Fruit fly (Drosophila melanogaster): ENCODE results near the gene gnu.

The gnu gene

DNA sequence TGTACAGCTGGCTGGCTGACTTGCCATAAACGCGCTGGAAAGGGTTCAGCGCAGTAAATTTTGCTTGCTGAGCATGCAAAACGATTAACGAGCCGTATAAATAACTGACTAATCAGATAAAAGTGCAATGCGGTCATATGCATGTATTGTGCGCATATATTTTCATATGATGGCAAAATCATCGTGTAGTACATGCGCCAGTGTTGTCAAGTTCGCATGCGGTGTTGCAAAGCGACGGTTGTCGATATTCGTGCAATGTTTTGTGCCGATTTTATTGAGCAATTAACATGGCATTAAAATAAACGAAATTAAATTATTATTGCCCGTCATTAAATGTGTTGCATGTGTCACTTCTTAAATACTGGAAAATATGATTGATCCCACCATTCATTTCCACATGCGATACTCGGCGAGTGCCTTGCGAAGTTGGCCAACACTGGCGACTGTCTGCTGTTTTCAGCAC, 13.0 kb downstream of the gnu start (continued):
- TF ChIP-seq CG7271 (tag; optimal IDR thresholded peaks at IDR 0.05) (no peak), CG12071 (GFP tag; optimal IDR thresholded peaks at IDR 0.05) (no peak), jing (GFP tag; optimal IDR thresholded peaks at IDR 0.05) (no peak), pfk (GFP tag; optimal IDR thresholded peaks at IDR 0.05) (no peak), kni (GFP tag; optimal IDR thresholded peaks at IDR 0.05) (no peak), Hand (GFP tag; optimal IDR thresholded peaks at IDR 0.05) (no peak), Nf-YC (tag; optimal IDR thresholded peaks at IDR 0.05) (no peak), Dad (GFP tag; optimal IDR thresholded peaks at IDR 0.05) (peak; percentile 90), hbn (GFP tag; IDR thresholded peaks at IDR 0.05; ENCODE audit: partially characterized antibody) (peak; percentile 69), ato (GFP tag; IDR thresholded peaks at IDR 0.05; ENCODE audit: partially characterized antibody) (peak; percentile 66), hth (optimal IDR thresholded peaks at IDR 0.05) (no peak), ewg (GFP tag; optimal IDR thresholded peaks at IDR 0.05) (peak; percentile 74), Atf6 (GFP tag; IDR thresholded peaks at IDR 0.05) (peak; percentile 76), h (optimal IDR thresholded peaks at IDR 0.05) (no peak), tin (GFP tag; optimal IDR thresholded peaks at IDR 0.05) (peak; percentile 86), dysf (GFP tag; IDR thresholded peaks at IDR 0.05) (peak; percentile 77), mirr (GFP tag; optimal IDR thresholded peaks at IDR 0.05) (no peak), ATbp (GFP tag; optimal IDR thresholded peaks at IDR 0.05) (peak; percentile 33), br (optimal IDR thresholded peaks at IDR 0.05) (no peak), usp (GFP tag; optimal IDR thresholded peaks at IDR 0.05) (no peak), trem (tag; optimal IDR thresholded peaks at IDR 0.05) (peak; percentile 45), Jarid2 (GFP tag; optimal IDR thresholded peaks at IDR 0.05) (no peak), her (GFP tag; optimal IDR thresholded peaks at IDR 0.05) (peak; percentile 81), CG7963 (GFP tag; IDR thresholded peaks at IDR 0.05; ENCODE audit: partially characterized antibody) (0 out of 3 replicates have a peak, but pooled peaks have one; percentile 61), CG8359 (GFP tag; optimal IDR thresholded peaks at IDR 0.05; ENCODE audit: borderline replicate concordance) (peak; percentile 43), CG15696 (tag; optimal IDR thresholded peaks at IDR 0.05) (peak; percentile 36), trh (GFP tag; optimal IDR thresholded peaks at IDR 0.05) (peak; percentile 53), pita (GFP tag; optimal IDR thresholded peaks at IDR 0.05) (no peak), B-H2 (GFP tag; optimal IDR thresholded peaks at IDR 0.05) (no peak), Atf-2 (GFP tag; optimal IDR thresholded peaks at IDR 0.05) (peak; percentile 73), CG30431 (GFP tag; optimal IDR thresholded peaks at IDR 0.05) (peak; percentile 73), slp2 (GFP tag; optimal IDR thresholded peaks at IDR 0.05) (peak; percentile 75), ttk (GFP tag; IDR thresholded peaks at IDR 0.05) (peak; percentile 69), CG10321 (GFP tag; IDR thresholded peaks at IDR 0.05) (peak; percentile 52; the same call in 1 of the 2 replicates), Fer3 (tag; optimal IDR thresholded peaks at IDR 0.05) (peak; percentile 74), lbe (GFP tag; optimal IDR thresholded peaks at IDR 0.05) (peak; percentile 91), wdn (GFP tag; IDR thresholded peaks at IDR 0.05) (peak; percentile 54), otp (GFP tag; IDR thresholded peaks at IDR 0.05) (peak; percentile 64; the same call in 1 of the 3 replicates), HLHmδ (GFP tag; optimal IDR thresholded peaks at IDR 0.05) (no peak), Neu2 (GFP tag; optimal IDR thresholded peaks at IDR 0.05; ENCODE audit: borderline replicate concordance) (peak; percentile 66), CG8944 (GFP tag; optimal IDR thresholded peaks at IDR 0.05) (peak; percentile 88), CG17802 (tag; optimal IDR thresholded peaks at IDR 0.05) (peak; percentile 33), CG10959 (GFP tag; IDR thresholded peaks at IDR 0.05) (peak; percentile 57; the same call in 1 of the 2 replicates), Lim3 (GFP tag; IDR thresholded peaks at IDR 0.05) (no peak), CG1602 (GFP tag; optimal IDR thresholded peaks at IDR 0.05) (peak; percentile 76), CG13424 (tag; optimal IDR thresholded peaks at IDR 0.05) (peak; percentile 56), pb (GFP tag; optimal IDR thresholded peaks at IDR 0.05) (peak; percentile 88), dimm (GFP tag; IDR thresholded peaks at IDR 0.05) (no peak), CoRest (tag; optimal IDR thresholded peaks at IDR 0.05) (peak; percentile 45), pum (GFP tag; optimal IDR thresholded peaks at IDR 0.05) (peak; percentile 88), eyg (GFP tag; optimal IDR thresholded peaks at IDR 0.05) (peak; percentile 80)

Data from whole organism, embryonic.